Worm (Caenorhabditis elegans): ENCODE data around the gene fbn-1.
"Not testable (repeated sequence)": the region's sequence is repeated elsewhere in the genome, so short reads cannot be mapped to it uniquely, and the experiment has no call there.

ce11 chrIII:7594482-7594881 is 30.7 kb upstream of the fbn-1 start, which contains the start of gene Y80D4G.2:
- TF ChIP-seq nhr-11 (tag; optimal IDR thresholded peaks at IDR 0.05); mdl-1 (tag; optimal IDR thresholded peaks at IDR 0.05); egl-27 (tag; optimal IDR thresholded peaks at IDR 0.05); nhr-77 (tag; optimal IDR thresholded peaks at IDR 0.05); nhr-6 (tag; optimal IDR thresholded peaks at IDR 0.05); blmp-1 (tag; optimal IDR thresholded peaks at IDR 0.05; ENCODE audit: insufficient read depth); alr-1 (tag; optimal IDR thresholded peaks at IDR 0.05); C34F6.9 (tag; optimal IDR thresholded peaks at IDR 0.05); snpc-4 (tag; optimal IDR thresholded peaks at IDR 0.05); F13H6.1 (tag; optimal IDR thresholded peaks at IDR 0.05); nhr-12 (tag; optimal IDR thresholded peaks at IDR 0.05); dmd-4 (tag; optimal IDR thresholded peaks at IDR 0.05); aly-2 (tag; optimal IDR thresholded peaks at IDR 0.05): not testable (repeated sequence)

All from whole organism, L2 larva.